Fruit fly (Drosophila melanogaster) whole organism, embryonic: ENCODE data around the gene Atat.

ENCODE experiments used
- CG10321 ChIP-seq: fragments of 200-800 bp; sonication (Bioruptor generic); IDR thresholded peaks from 2 replicates; pipeline ENCODE4 v1.3.6; 2022; ENCODE audit warnings: missing biosample characterization, missing genetic modification characterization
- CG11398 ChIP-seq: fragments of 200-800 bp; sonication (Bioruptor generic); optimal IDR thresholded peaks from 2 replicates; lab custom pipeline; 2016; ENCODE audit warnings: missing biosample characterization, missing genetic modification characterization
- CG12769 ChIP-seq: fragments of 200-800 bp; sonication (Bioruptor generic); optimal IDR thresholded peaks from 2 replicates; lab custom pipeline; 2019; ENCODE audit warnings: missing biosample characterization, mild to moderate bottlenecking, missing genetic modification characterization, moderate library complexity
- CG13287 ChIP-seq: fragments of 200-800 bp; sonication (Bioruptor generic); IDR thresholded peaks from 2 replicates; pipeline ENCODE4 v1.3.6; 2022; ENCODE audit warnings: missing biosample characterization, missing genetic modification characterization; ENCODE audit not compliant: partially characterized antibody
- CG15514 ChIP-seq: fragments of 200-800 bp; sonication (Bioruptor generic); optimal IDR thresholded peaks from 3 replicates; lab custom pipeline; 2017; ENCODE audit warnings: missing biosample characterization, missing genetic modification characterization, mild to moderate bottlenecking, moderate library complexity, missing genetic modification reagents
- CG2199 ChIP-seq: fragments of 200-800 bp; sonication (Bioruptor generic); IDR thresholded peaks from 3 replicates; pipeline ENCODE4 v1.3.6; 2022; ENCODE audit warnings: missing biosample characterization, missing genetic modification characterization
- CG3163 ChIP-seq: fragments of 200-800 bp; sonication (Bioruptor generic); optimal IDR thresholded peaks from 3 replicates; lab custom pipeline; 2016; ENCODE audit warnings: missing biosample characterization, missing genetic modification characterization
- CG6683 ChIP-seq: fragments of 200-800 bp; sonication (Bioruptor generic); optimal IDR thresholded peaks from 2 replicates; lab custom pipeline; 2017; ENCODE audit warnings: missing biosample characterization, mild to moderate bottlenecking, missing genetic modification characterization, missing genetic modification reagents
- CG9215 ChIP-seq: fragments of 200-800 bp; sonication (Bioruptor generic); IDR thresholded peaks from 2 replicates; pipeline ENCODE4 v1.3.6; 2022; ENCODE audit warnings: missing biosample characterization, missing genetic modification characterization
- CG9437 ChIP-seq: fragments of 200-800 bp; sonication (Bioruptor generic); optimal IDR thresholded peaks from 2 replicates; lab custom pipeline; 2018; ENCODE audit warnings: missing biosample characterization, mild to moderate bottlenecking, missing genetic modification characterization
- CG9609 ChIP-seq: fragments of 200-800 bp; sonication (Bioruptor generic); optimal IDR thresholded peaks from 3 replicates; lab custom pipeline; 2016; ENCODE audit warnings: missing biosample characterization, missing genetic modification characterization
- CG9817 ChIP-seq: fragments of 200-800 bp; sonication (Bioruptor generic); optimal IDR thresholded peaks from 2 replicates; lab custom pipeline; 2018; ENCODE audit warnings: missing biosample characterization, mild to moderate bottlenecking, missing genetic modification characterization, moderate library complexity
- E2f2 ChIP-seq: fragments of 200-800 bp; sonication (Bioruptor generic); IDR thresholded peaks from 2 replicates; pipeline ENCODE4 v1.3.6; 2022; ENCODE audit warnings: missing biosample characterization, missing genetic modification characterization
- Hr78 ChIP-seq, 2 experiments: fragments of 200-800 bp in 1 of 2; fragments of >200 bp in 1 of 2; sonication (Bioruptor generic) in 1 of 2; optimal IDR thresholded peaks; 2 replicates each; lab custom pipeline; 2017 to 2019; ENCODE audit warnings: missing biosample characterization in 2 of 2, missing genetic modification characterization in 2 of 2, mild to moderate bottlenecking in 1 of 2, moderate library complexity in 1 of 2
- MTF-1 ChIP-seq: fragments of 200-800 bp; sonication (Bioruptor generic); optimal IDR thresholded peaks from 2 replicates; lab custom pipeline; 2018; ENCODE audit warnings: missing biosample characterization, mild to moderate bottlenecking, missing genetic modification characterization, borderline replicate concordance
- Nf-YB ChIP-seq: fragments of 200-800 bp; sonication (Bioruptor generic); optimal IDR thresholded peaks from 3 replicates; lab custom pipeline; 2019; ENCODE audit warnings: missing biosample characterization, mild to moderate bottlenecking, missing genetic modification characterization, moderate library complexity
- Pdp1 ChIP-seq, 2 experiments: fragments of 200-800 bp; sonication (Bioruptor generic); optimal IDR thresholded peaks; 3 replicates each; lab custom pipeline; 2016; ENCODE audit warnings: missing biosample characterization in 2 of 2, missing genetic modification characterization in 2 of 2, mild to moderate bottlenecking in 1 of 2, moderate library complexity in 1 of 2
- Rfx ChIP-seq: fragments of 200-800 bp; sonication (Bioruptor generic); IDR thresholded peaks from 2 replicates; pipeline ENCODE4 v1.3.6; 2022; ENCODE audit warnings: missing biosample characterization, missing genetic modification characterization
- crp ChIP-seq, 2 experiments: fragments of 200-800 bp; sonication (Bioruptor generic); optimal IDR thresholded peaks; 2 replicates in 1 of 2; 3 replicates in 1 of 2; lab custom pipeline; 2017; ENCODE audit warnings: missing biosample characterization in 2 of 2, missing genetic modification characterization in 2 of 2, mild to moderate bottlenecking in 1 of 2, moderate library complexity in 1 of 2
- da ChIP-seq: fragments of 200-800 bp; sonication (Bioruptor generic); optimal IDR thresholded peaks from 2 replicates; lab custom pipeline; 2016; ENCODE audit warnings: missing biosample characterization, missing genetic modification characterization
- grau ChIP-seq: fragments of 200-800 bp; optimal IDR thresholded peaks from 3 replicates; lab custom pipeline; 2019; ENCODE audit warnings: missing biosample characterization, mild to moderate bottlenecking, missing genetic modification characterization, moderate library complexity
- grn ChIP-seq: fragments of 200-800 bp; sonication (Bioruptor generic); optimal IDR thresholded peaks from 3 replicates; lab custom pipeline; 2017; ENCODE audit warnings: missing biosample characterization, missing genetic modification characterization
- gsb-n ChIP-seq: fragments of 200-800 bp; sonication (Bioruptor generic); optimal IDR thresholded peaks from 3 replicates; lab custom pipeline; 2018; ENCODE audit warnings: missing biosample characterization, mild to moderate bottlenecking, missing genetic modification characterization
- p53 ChIP-seq: fragments of 200-800 bp; sonication (Bioruptor generic); optimal IDR thresholded peaks from 2 replicates; lab custom pipeline; 2016; ENCODE audit warnings: missing biosample characterization, missing genetic modification characterization
- slp2 ChIP-seq: fragments of 200-800 bp; sonication (Bioruptor generic); optimal IDR thresholded peaks from 2 replicates; lab custom pipeline; 2016; ENCODE audit warnings: missing biosample characterization, missing genetic modification characterization
- unc-4 ChIP-seq: fragments of 200-800 bp; sonication (Bioruptor generic); IDR thresholded peaks from 2 replicates; pipeline ENCODE4 v1.3.6; 2022; ENCODE audit warnings: missing biosample characterization, missing genetic modification characterization; ENCODE audit not compliant: partially characterized antibody

The Atat gene

DNA sequence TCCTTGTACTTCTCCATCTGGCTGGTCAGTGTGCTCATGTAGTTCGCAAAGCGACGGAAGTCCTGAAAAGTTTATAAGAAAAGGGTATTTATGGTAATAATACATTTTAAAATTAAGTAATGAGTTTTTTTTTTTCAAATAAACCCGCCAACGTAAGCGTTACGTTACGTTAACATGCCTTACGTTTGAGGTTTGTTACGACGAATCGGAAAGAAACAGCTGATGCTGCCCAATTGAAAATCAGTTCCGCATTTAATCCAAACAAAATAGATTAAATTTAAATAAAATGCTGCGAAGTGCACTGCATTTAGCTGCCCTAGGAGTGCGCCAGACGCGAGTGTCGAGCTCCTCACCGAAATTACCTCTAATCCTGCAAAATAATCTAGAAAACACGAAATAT lies 62.4 kb downstream of the Atat start, which contains the start of gene mRRF1 (continued):
- TF ChIP-seq CG11398 (GFP tag; lab: Kevin White, UChicago) (no peak), p53 (no peak), da (GFP tag; lab: Kevin White, UChicago) (no peak), CG9609 (GFP tag; lab: Kevin White, UChicago) (no peak), CG9215 (GFP tag; lab: Robert Waterston, UW) (no peak), CG15514 (GFP tag; lab: Kevin White, UChicago) (peak; percentile 40), grau (tag; lab: Kevin White, UChicago) (no peak), Rfx (GFP tag; lab: Robert Waterston, UW) (no peak), CG9817 (tag; lab: Kevin White, UChicago) (no peak), CG12769 (tag; lab: Kevin White, UChicago) (no peak), Pdp1 (GFP tag; optimal IDR thresholded peaks at IDR 0.05; lab: Kevin White, UChicago) (peak in 1 of 2 experiments; percentile 66), CG9437 (GFP tag; lab: Kevin White, UChicago) (peak; percentile 99), CG2199 (GFP tag; lab: Robert Waterston, UW) (no peak), Hr78 (GFP tag; optimal IDR thresholded peaks at IDR 0.05; lab: Kevin White, UChicago) (no peak), CG13287 (GFP tag; lab: Robert Waterston, UW) (peak; percentile 36; the same call in 1 of the 2 replicates), MTF-1 (GFP tag; lab: Kevin White, UChicago) (no peak), grn (GFP tag; lab: Kevin White, UChicago) (no peak), E2f2 (peak; percentile 81), unc-4 (GFP tag; lab: Robert Waterston, UW) (no peak), CG3163 (GFP tag; lab: Kevin White, UChicago) (no peak), CG6683 (GFP tag; lab: Kevin White, UChicago) (no peak), slp2 (GFP tag; lab: Kevin White, UChicago) (no peak), gsb-n (tag; lab: Kevin White, UChicago) (peak; percentile 9), crp (GFP tag; optimal IDR thresholded peaks at IDR 0.05; lab: Kevin White, UChicago) (peak in 1 of 2 experiments; percentile 80), Nf-YB (GFP tag; lab: Kevin White, UChicago) (no peak), CG10321 (GFP tag; lab: Robert Waterston, UW) (no peak)
